Worm (Caenorhabditis elegans) whole organism, L3 larva: ENCODE data around the gene Y82E9BR.8.
"Not testable (repeated sequence)": the region's sequence is repeated elsewhere in the genome, so short reads cannot be mapped to it uniquely, and the experiment has no call there.

Experiments used
- ZK546.5 ChIP-seq: sonication (generic microtip); optimal IDR thresholded peaks from 2 replicates; lab custom pipeline; 2017; ENCODE audit warnings: missing biosample characterization, missing genetic modification characterization
- aly-2 ChIP-seq: fragments of 150-350 bp; optimal IDR thresholded peaks from 2 replicates; lab custom pipeline; 2014; ENCODE audit warnings: missing biosample characterization, missing genetic modification characterization
- ama-1 ChIP-seq: fragments of 150-350 bp; optimal IDR thresholded peaks from 2 replicates; lab custom pipeline; 2018
- ceh-16 ChIP-seq: sonication (generic microtip); optimal IDR thresholded peaks from 2 replicates; lab custom pipeline; 2017; ENCODE audit warnings: missing biosample characterization, missing genetic modification characterization
- ceh-82 ChIP-seq: fragments of 150-350 bp; optimal IDR thresholded peaks from 2 replicates; lab custom pipeline; 2014; ENCODE audit warnings: missing biosample characterization, missing genetic modification characterization
- egl-27 ChIP-seq: sonication (generic microtip); optimal IDR thresholded peaks from 4 replicates; lab custom pipeline; 2017; ENCODE audit warnings: missing biosample characterization, missing genetic modification reagents, missing genetic modification characterization
- elt-1 ChIP-seq: fragments of 150-350 bp; optimal IDR thresholded peaks from 2 replicates; lab custom pipeline; 2014; ENCODE audit warnings: missing biosample characterization, missing genetic modification characterization
- elt-2 ChIP-seq: sonication (generic microtip); optimal IDR thresholded peaks from 2 replicates; lab custom pipeline; 2016; ENCODE audit warnings: missing genetic modification reagents, mild to moderate bottlenecking, missing genetic modification characterization, missing compliant biosample characterization
- elt-3 ChIP-seq, 3 experiments: fragments of 150-350 bp in 1 of 3; sonication (generic microtip) in 2 of 3; optimal IDR thresholded peaks; 2 replicates in 2 of 3; 4 replicates in 1 of 3; lab custom pipeline; 2014 to 2017; ENCODE audit warnings: missing biosample characterization in 3 of 3, missing genetic modification characterization in 3 of 3
- eor-1 ChIP-seq, 2 experiments: fragments of 150-350 bp; optimal IDR thresholded peaks; 2 replicates each; lab custom pipeline; 2014 to 2018; ENCODE audit warnings: missing biosample characterization in 2 of 2, missing genetic modification characterization in 2 of 2
- fos-1 ChIP-seq: fragments of 150-350 bp; optimal IDR thresholded peaks from 2 replicates; lab custom pipeline; 2014; ENCODE audit warnings: missing biosample characterization, missing genetic modification characterization
- hmg-11 ChIP-seq: sonication (generic microtip); optimal IDR thresholded peaks from 2 replicates; lab custom pipeline; 2016; ENCODE audit warnings: missing genetic modification characterization, missing compliant biosample characterization
- jun-1 ChIP-seq: fragments of 150-350 bp; optimal IDR thresholded peaks from 2 replicates; lab custom pipeline; 2014; ENCODE audit warnings: missing biosample characterization, missing genetic modification reagents, missing genetic modification characterization
- lsy-12 ChIP-seq: sonication (generic microtip); optimal IDR thresholded peaks from 2 replicates; lab custom pipeline; 2016; ENCODE audit warnings: mild to moderate bottlenecking, missing genetic modification characterization, missing compliant biosample characterization
- nfya-1 ChIP-seq: sonication (generic microtip); optimal IDR thresholded peaks from 2 replicates; lab custom pipeline; 2017; ENCODE audit warnings: missing genetic modification characterization, mild to moderate bottlenecking, missing compliant biosample characterization, antibody characterized with exemption, moderate library complexity; ENCODE audit not compliant: insufficient read depth
- nhr-237 ChIP-seq: fragments of 150-350 bp; optimal IDR thresholded peaks from 2 replicates; lab custom pipeline; 2014; ENCODE audit warnings: missing biosample characterization, missing genetic modification characterization
- nhr-28 ChIP-seq: fragments of 150-350 bp; optimal IDR thresholded peaks from 2 replicates; lab custom pipeline; 2014; ENCODE audit warnings: missing biosample characterization, missing genetic modification characterization
- nhr-67 ChIP-seq: fragments of 150-350 bp; optimal IDR thresholded peaks from 2 replicates; lab custom pipeline; 2014; ENCODE audit warnings: missing biosample characterization, missing genetic modification characterization
- pha-4 ChIP-seq: fragments of 150-350 bp; optimal IDR thresholded peaks from 2 replicates; lab custom pipeline; 2014; ENCODE audit warnings: missing biosample characterization, missing genetic modification reagents, missing genetic modification characterization
- pqm-1 ChIP-seq: fragments of 150-350 bp; optimal IDR thresholded peaks from 2 replicates; lab custom pipeline; 2017; ENCODE audit warnings: missing biosample characterization, missing genetic modification characterization, inconsistent platforms
- skn-1 ChIP-seq: fragments of 150-350 bp; optimal IDR thresholded peaks from 2 replicates; lab custom pipeline; 2014; ENCODE audit warnings: missing biosample characterization, missing genetic modification characterization
- unc-39 ChIP-seq: sonication (generic microtip); optimal IDR thresholded peaks from 4 replicates; lab custom pipeline; 2017; ENCODE audit warnings: missing biosample characterization, missing genetic modification characterization
- zag-1 ChIP-seq: fragments of 150-350 bp; optimal IDR thresholded peaks from 2 replicates; lab custom pipeline; 2014; ENCODE audit warnings: missing biosample characterization, missing genetic modification characterization
- ztf-11 ChIP-seq: fragments of 150-350 bp; optimal IDR thresholded peaks from 2 replicates; lab custom pipeline; 2014; ENCODE audit warnings: missing biosample characterization, missing genetic modification characterization
- ztf-4 ChIP-seq: fragments of 150-350 bp; optimal IDR thresholded peaks from 2 replicates; lab custom pipeline; 2014; ENCODE audit warnings: missing biosample characterization, missing genetic modification characterization

The Y82E9BR.8 gene

DNA sequence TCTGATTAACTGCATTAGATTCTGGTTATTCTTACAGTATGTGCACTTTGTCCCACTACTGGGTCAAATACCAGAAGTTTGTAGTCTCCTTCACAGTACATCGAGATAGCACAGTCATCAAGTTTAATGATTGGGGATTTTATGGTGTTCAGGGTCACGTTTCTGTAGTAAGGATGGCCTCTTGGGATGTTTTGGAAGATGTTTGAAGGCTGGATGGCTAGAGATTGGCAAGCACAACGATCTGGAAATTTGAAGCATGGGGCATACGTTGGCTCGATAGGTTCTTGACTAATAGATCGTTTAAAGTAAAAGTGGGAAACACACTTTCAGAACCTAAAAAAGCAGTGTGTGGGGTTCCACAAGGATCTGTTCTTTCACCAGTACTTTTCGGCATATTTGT lies at the start of gene Y82E9BR.8:
Gene Y82E9BR.8 (minus strand): TSS at position 101 of the 400 bp plus-strand sequence.
- TF ChIP-seq ama-1; elt-3 (tag; optimal IDR thresholded peaks at IDR 0.05; lab: Kevin White, UChicago); ceh-16 (tag; lab: Kevin White, UChicago): not testable (repeated sequence)

DNA sequence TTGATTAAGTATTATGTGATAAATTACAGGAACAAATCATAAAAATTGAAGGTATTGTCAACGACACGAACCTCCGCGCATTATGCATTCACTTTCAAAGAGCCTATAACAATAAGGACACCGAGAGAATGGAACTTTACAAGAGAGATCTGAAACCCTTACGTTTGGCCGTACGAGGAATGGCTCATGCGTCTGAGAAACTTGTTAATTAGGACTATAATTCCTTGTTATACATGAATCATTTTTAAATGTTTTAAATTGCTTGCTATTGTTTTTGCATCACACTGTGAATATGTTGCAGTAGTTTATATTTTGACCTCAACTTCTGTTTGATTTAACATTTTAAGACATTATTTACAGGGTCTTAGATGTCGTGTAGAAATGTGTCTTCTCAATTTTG lies 45.2 kb upstream of the Y82E9BR.8 start, which contains the start of gene pals-18:
Gene pals-18 (plus strand): TSS at position 301 of the 400 bp plus-strand sequence.
- TF ChIP-seq unc-39 (tag; lab: Kevin White, UChicago) (no peak), ztf-11 (no peak), ztf-4 (tag; lab: Kevin White, UChicago) (no peak), fos-1 (no peak)
- TF ChIP-seq, all 47 proteins: peak for 0

DNA sequence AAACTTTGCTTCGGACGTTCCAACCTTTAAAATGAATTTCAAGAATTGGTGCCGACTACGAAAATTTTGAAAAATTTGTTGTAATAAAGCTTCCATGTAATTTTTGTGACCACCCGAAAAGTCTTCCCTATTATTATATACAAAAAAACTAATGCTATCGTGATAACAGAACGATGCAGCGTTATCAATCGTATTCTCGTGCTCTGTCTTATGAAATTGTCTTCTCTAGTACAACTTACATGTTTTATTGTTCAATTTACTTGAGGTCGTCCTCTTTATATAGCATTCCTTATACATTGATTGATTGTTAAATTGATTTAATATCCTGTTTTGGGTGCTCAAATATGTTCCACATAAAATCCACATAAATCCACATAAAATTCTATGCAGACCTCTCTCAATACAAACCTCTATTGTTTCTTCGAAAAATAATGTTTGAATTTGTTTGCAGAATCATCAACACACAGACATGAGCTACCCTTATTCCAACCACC lies 43.7 kb upstream of the Y82E9BR.8 start, which contains the start of gene pals-19:
Gene pals-19 (plus strand): TSS at position 444 of the 494 bp plus-strand sequence.
- TF ChIP-seq lsy-12 (tag; lab: Kevin White, UChicago) (no peak), egl-27 (tag; lab: Kevin White, UChicago) (no peak), ceh-82 (tag; lab: Kevin White, UChicago) (no peak), pqm-1 (tag; lab: Kevin White, UChicago) (peak; percentile 67), ZK546.5 (tag; lab: Kevin White, UChicago) (no peak), fos-1 (no peak), hmg-11 (no peak), elt-2 (tag; lab: Kevin White, UChicago) (peak; percentile 82), pha-4 (tag; lab: Kevin White, UChicago) (peak; percentile 30)

DNA sequence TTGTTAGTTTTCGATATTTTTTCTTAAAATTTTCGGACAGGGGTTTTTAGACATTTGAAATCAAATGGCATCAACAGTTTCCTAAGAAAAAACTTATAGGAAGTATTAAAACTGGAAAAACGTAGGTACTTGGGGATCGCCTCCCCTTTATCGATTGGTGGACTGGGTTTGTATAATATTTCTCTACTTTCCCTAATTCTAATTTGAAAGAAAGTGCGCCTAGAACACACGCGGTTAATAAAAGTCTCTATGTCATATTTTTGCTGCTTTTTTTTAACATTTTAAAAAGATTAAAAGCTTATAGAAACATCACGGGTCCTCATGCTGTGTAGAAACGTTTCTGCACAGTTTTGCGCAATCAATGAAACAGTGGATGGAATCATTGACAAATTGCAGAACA lies 41.8 kb upstream of the Y82E9BR.8 start, which contains the start of gene pals-16:
Gene pals-16 (plus strand): TSS at position 301 of the 400 bp plus-strand sequence.
- TF ChIP-seq skn-1 (tag; lab: Kevin White, UChicago) (no peak), pha-4 (tag; lab: Kevin White, UChicago) (no peak), nfya-1 (tag; lab: Kevin White, UChicago) (no peak), nhr-237 (no peak), fos-1 (no peak), aly-2 (tag; lab: Kevin White, UChicago) (no peak), nhr-67 (tag; lab: Kevin White, UChicago) (no peak), unc-39 (tag; lab: Kevin White, UChicago) (no peak), eor-1 (tag; optimal IDR thresholded peaks at IDR 0.05; lab: Kevin White, UChicago) (no peak), pqm-1 (tag; lab: Kevin White, UChicago) (no peak), elt-2 (tag; lab: Kevin White, UChicago) (no peak), ceh-16 (tag; lab: Kevin White, UChicago) (no peak)

DNA sequence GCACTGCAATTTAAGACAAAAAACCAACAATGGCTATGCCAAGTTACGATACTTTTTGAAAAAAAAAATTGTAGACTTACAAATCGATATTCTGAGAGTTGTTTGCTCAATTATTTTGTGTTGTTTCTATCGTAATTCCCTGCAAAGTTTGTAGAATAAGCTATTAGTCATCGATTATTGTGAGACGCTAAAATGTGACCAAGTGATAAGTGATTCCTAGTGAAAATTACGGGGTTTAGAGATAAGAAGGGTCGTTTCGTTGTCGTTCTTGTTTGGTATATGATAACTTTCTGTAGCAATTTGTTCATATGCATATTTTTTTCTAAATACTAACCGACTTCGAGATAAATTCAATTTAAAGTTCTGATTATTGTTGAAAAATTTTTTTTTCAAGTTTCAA lies 40.3 kb upstream of the Y82E9BR.8 start:
- TF ChIP-seq elt-3 (tag; optimal IDR thresholded peaks at IDR 0.05; lab: Kevin White, UChicago) (no peak), ceh-82 (tag; lab: Kevin White, UChicago) (no peak), pqm-1 (tag; lab: Kevin White, UChicago) (peak; percentile 84), pha-4 (tag; lab: Kevin White, UChicago) (peak; percentile 8), nhr-28 (no peak), hmg-11 (no peak), elt-2 (tag; lab: Kevin White, UChicago) (peak; percentile 83), elt-1 (tag; lab: Kevin White, UChicago) (no peak), jun-1 (tag; lab: Kevin White, UChicago) (no peak)

DNA sequence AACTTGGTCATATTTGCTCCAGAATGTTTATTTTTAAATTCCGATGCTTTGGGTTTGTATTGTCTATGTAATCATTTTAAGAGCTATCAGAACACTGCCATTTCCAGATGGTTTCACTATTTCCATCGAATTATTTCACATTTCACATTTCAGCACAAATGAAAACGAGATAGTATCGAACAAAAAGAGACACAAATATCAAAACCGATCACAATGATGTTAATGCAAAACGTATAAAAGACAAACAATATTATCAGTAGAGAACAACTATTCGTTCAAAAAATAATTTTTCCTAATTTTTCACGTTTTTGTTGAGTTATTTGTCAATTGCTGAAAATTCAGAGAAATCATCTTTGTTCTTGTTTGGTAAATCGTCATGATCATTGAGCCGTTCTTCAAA lies 37.5 kb upstream of the Y82E9BR.8 start:
- TF ChIP-seq zag-1 (tag; lab: Kevin White, UChicago) (no peak), pha-4 (tag; lab: Kevin White, UChicago) (peak; percentile 17), elt-2 (tag; lab: Kevin White, UChicago) (peak; percentile 68), pqm-1 (tag; lab: Kevin White, UChicago) (peak; percentile 30)

DNA sequence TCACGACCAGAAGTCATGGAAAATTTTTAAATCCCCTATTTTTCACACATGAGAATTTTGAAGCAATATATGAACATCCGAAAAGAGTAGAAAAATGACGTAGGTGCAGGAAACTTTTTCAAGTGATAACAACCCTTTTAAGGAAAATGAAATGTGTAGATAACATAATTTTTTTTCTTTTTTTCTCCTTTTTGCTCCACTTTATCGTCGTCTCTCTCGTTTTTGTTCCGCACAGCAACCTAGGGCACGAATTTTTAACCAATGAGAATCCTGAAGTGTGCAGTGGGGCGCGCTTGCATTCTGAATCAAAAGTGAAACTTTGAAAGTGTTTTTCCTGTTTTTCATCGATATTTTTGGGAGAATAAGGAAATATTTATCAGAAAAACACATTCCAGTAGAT lies 34.9 kb upstream of the Y82E9BR.8 start:
- TF ChIP-seq jun-1 (tag; lab: Kevin White, UChicago) (peak; percentile 88), pqm-1 (tag; lab: Kevin White, UChicago) (peak; percentile 85), elt-2 (tag; lab: Kevin White, UChicago) (peak; percentile 98), pha-4 (tag; lab: Kevin White, UChicago) (peak; percentile 29), ztf-11 (no peak), nfya-1 (tag; lab: Kevin White, UChicago) (peak; percentile 10)
